Fruit fly (Drosophila melanogaster) whole organism, embryonic: ENCODE data around the gene CG5715.

Experiments used
- Antp ChIP-seq: fragments of 200-800 bp; sonication (Bioruptor generic); optimal IDR thresholded peaks from 3 replicates; lab custom pipeline; 2016; ENCODE audit warnings: missing biosample characterization, missing genetic modification characterization
- B-H1 ChIP-seq: fragments of 200-800 bp; sonication (Bioruptor generic); IDR thresholded peaks from 3 replicates; pipeline ENCODE4 v1.3.6; 2022; ENCODE audit warnings: missing biosample characterization, missing genetic modification characterization
- BtbVII ChIP-seq: fragments of 200-800 bp; sonication (Bioruptor generic); optimal IDR thresholded peaks from 3 replicates; lab custom pipeline; 2017; ENCODE audit warnings: missing biosample characterization, mild to moderate bottlenecking, missing genetic modification characterization
- CG10959 ChIP-seq: fragments of 200-800 bp; sonication (Bioruptor generic); IDR thresholded peaks from 2 replicates; pipeline ENCODE4 v1.3.6; 2022; ENCODE audit warnings: missing biosample characterization, missing genetic modification characterization
- CG11093 ChIP-seq: fragments of 200-800 bp; sonication (Bioruptor generic); IDR thresholded peaks from 3 replicates; pipeline ENCODE4 v1.3.6; 2022; ENCODE audit warnings: missing biosample characterization, missing genetic modification characterization
- CG12155 ChIP-seq: fragments of 200-800 bp; sonication (Bioruptor generic); optimal IDR thresholded peaks from 3 replicates; lab custom pipeline; 2016; ENCODE audit warnings: missing biosample characterization, missing genetic modification characterization
- CG12659 ChIP-seq: fragments of 200-800 bp; sonication (Bioruptor generic); optimal IDR thresholded peaks from 3 replicates; lab custom pipeline; 2017; ENCODE audit warnings: mild to moderate bottlenecking, missing biosample characterization, missing genetic modification reagents, missing genetic modification characterization
- CG13123 ChIP-seq: fragments of 200-800 bp; sonication (Bioruptor generic); optimal IDR thresholded peaks from 2 replicates; lab custom pipeline; 2016; ENCODE audit warnings: missing biosample characterization, missing genetic modification characterization
- CG14050 ChIP-seq: fragments of 200-800 bp; sonication (Bioruptor generic); IDR thresholded peaks from 3 replicates; pipeline ENCODE4 v1.3.6; 2022; ENCODE audit warnings: missing biosample characterization, missing genetic modification characterization
- CG14860 ChIP-seq: fragments of 200-800 bp; sonication (Bioruptor generic); IDR thresholded peaks from 3 replicates; pipeline ENCODE4 v1.3.6; 2022; ENCODE audit warnings: missing biosample characterization, missing genetic modification characterization; ENCODE audit not compliant: partially characterized antibody
- CG15479 ChIP-seq: fragments of 200-800 bp; sonication (Bioruptor generic); optimal IDR thresholded peaks from 3 replicates; lab custom pipeline; 2019; ENCODE audit warnings: missing biosample characterization, mild to moderate bottlenecking, missing genetic modification characterization, moderate library complexity
- CG17186 ChIP-seq: fragments of 200-800 bp; sonication (Bioruptor generic); optimal IDR thresholded peaks from 3 replicates; lab custom pipeline; 2017; ENCODE audit warnings: missing biosample characterization, missing genetic modification reagents, missing genetic modification characterization
- CG17802 ChIP-seq: fragments of 200-800 bp; sonication (Bioruptor generic); optimal IDR thresholded peaks from 2 replicates; lab custom pipeline; 2018; ENCODE audit warnings: missing biosample characterization, mild to moderate bottlenecking, missing genetic modification characterization, moderate library complexity
- CG18262 ChIP-seq: fragments of 200-800 bp; optimal IDR thresholded peaks from 3 replicates; lab custom pipeline; 2019; ENCODE audit warnings: missing biosample characterization, mild to moderate bottlenecking, missing genetic modification characterization, moderate library complexity
- CG2889 ChIP-seq: fragments of 200-800 bp; sonication (Bioruptor generic); IDR thresholded peaks from 3 replicates; pipeline ENCODE4 v1.3.6; 2022; ENCODE audit warnings: missing biosample characterization, missing genetic modification characterization
- CG32772 ChIP-seq: fragments of 200-800 bp; sonication (Bioruptor generic); IDR thresholded peaks from 2 replicates; pipeline ENCODE4 v1.3.6; 2022; ENCODE audit warnings: missing biosample characterization, missing genetic modification characterization
- CG34376 ChIP-seq: fragments of 200-800 bp; sonication (Bioruptor generic); optimal IDR thresholded peaks from 2 replicates; lab custom pipeline; 2018; ENCODE audit warnings: missing biosample characterization, mild to moderate bottlenecking, missing genetic modification characterization
- CG4360 ChIP-seq: fragments of 200-800 bp; sonication (Bioruptor generic); IDR thresholded peaks from 2 replicates; pipeline ENCODE4 v1.3.6; 2022; ENCODE audit warnings: missing biosample characterization, missing genetic modification characterization
- CG4730 ChIP-seq: fragments of 200-800 bp; sonication (Bioruptor generic); IDR thresholded peaks from 2 replicates; pipeline ENCODE4 v1.3.6; 2022; ENCODE audit warnings: missing biosample characterization, missing genetic modification characterization
- CG4820 ChIP-seq: fragments of 200-800 bp; sonication (Bioruptor generic); optimal IDR thresholded peaks from 3 replicates; lab custom pipeline; 2016; ENCODE audit warnings: missing biosample characterization, missing genetic modification characterization
- CG6689 ChIP-seq: fragments of 200-800 bp; sonication (Bioruptor generic); IDR thresholded peaks from 2 replicates; pipeline ENCODE4 v1.3.6; 2022; ENCODE audit warnings: missing biosample characterization, missing genetic modification characterization
- CG9876 ChIP-seq: fragments of 200-800 bp; sonication (Bioruptor generic); optimal IDR thresholded peaks from 2 replicates; lab custom pipeline; 2016; ENCODE audit warnings: missing biosample characterization, missing genetic modification characterization
- CHES-1-like ChIP-seq: fragments of 200-800 bp; sonication (Bioruptor generic); optimal IDR thresholded peaks from 2 replicates; lab custom pipeline; 2016; ENCODE audit warnings: missing biosample characterization, missing genetic modification characterization
- Dp ChIP-seq: fragments of 200-800 bp; sonication (Bioruptor generic); optimal IDR thresholded peaks from 2 replicates; lab custom pipeline; 2018; ENCODE audit warnings: missing biosample characterization, mild to moderate bottlenecking, missing genetic modification characterization, moderate library complexity
- Dref ChIP-seq: fragments of 200-800 bp; sonication (Bioruptor generic); IDR thresholded peaks from 2 replicates; pipeline ENCODE4 v1.3.6; 2022; ENCODE audit warnings: missing biosample characterization, missing genetic modification characterization
- Eip74EF ChIP-seq, 2 experiments: fragments of 200-800 bp in 1 of 2; fragments of >200 bp in 1 of 2; sonication (Bioruptor generic) in 1 of 2; optimal IDR thresholded peaks; 2 replicates each; lab custom pipeline; 2017 to 2019; ENCODE audit warnings: missing biosample characterization in 2 of 2, missing genetic modification characterization in 2 of 2, mild to moderate bottlenecking in 1 of 2, moderate library complexity in 1 of 2
- H2.0 ChIP-seq: fragments of 200-800 bp; sonication (Bioruptor generic); IDR thresholded peaks from 2 replicates; pipeline ENCODE4 v1.3.6; 2022; ENCODE audit warnings: missing biosample characterization, missing genetic modification characterization
- Hr78 ChIP-seq, 2 experiments: fragments of 200-800 bp in 1 of 2; fragments of >200 bp in 1 of 2; sonication (Bioruptor generic) in 1 of 2; optimal IDR thresholded peaks; 2 replicates each; lab custom pipeline; 2017 to 2019; ENCODE audit warnings: missing biosample characterization in 2 of 2, missing genetic modification characterization in 2 of 2, mild to moderate bottlenecking in 1 of 2, moderate library complexity in 1 of 2
- Lpt ChIP-seq: fragments of >200 bp; optimal IDR thresholded peaks from 2 replicates; lab custom pipeline; 2018; ENCODE audit warnings: missing biosample characterization, missing genetic modification characterization
- NC2α ChIP-seq: fragments of 200-800 bp; sonication (Bioruptor generic); optimal IDR thresholded peaks from 2 replicates; lab custom pipeline; 2016; ENCODE audit warnings: missing biosample characterization, missing genetic modification characterization
- Rfx ChIP-seq: fragments of 200-800 bp; sonication (Bioruptor generic); IDR thresholded peaks from 2 replicates; pipeline ENCODE4 v1.3.6; 2022; ENCODE audit warnings: missing biosample characterization, missing genetic modification characterization
- Scr ChIP-seq: fragments of 200-800 bp; sonication (Bioruptor generic); IDR thresholded peaks from 2 replicates; pipeline ENCODE4 v1.3.6; 2022; ENCODE audit warnings: missing biosample characterization, missing genetic modification characterization; ENCODE audit not compliant: partially characterized antibody
- Sry-δ ChIP-seq: fragments of 200-800 bp; sonication (Bioruptor generic); optimal IDR thresholded peaks from 2 replicates; lab custom pipeline; 2016; ENCODE audit warnings: missing biosample characterization, missing genetic modification characterization
- Stat92E ChIP-seq, 3 experiments: fragments of >200 bp in 2 of 3; fragments of 200-800 bp in 1 of 3; sonication (Bioruptor generic) in 1 of 3; optimal IDR thresholded peaks; 2 replicates each; lab custom pipeline; 2017 to 2019; ENCODE audit warnings: missing biosample characterization in 3 of 3, missing genetic modification characterization in 3 of 3, mild to moderate bottlenecking in 1 of 3, moderate library complexity in 1 of 3
- Usf ChIP-seq: fragments of 200-800 bp; sonication (Bioruptor generic); optimal IDR thresholded peaks from 2 replicates; lab custom pipeline; 2017; ENCODE audit warnings: missing genotype, missing biosample characterization, missing genetic modification characterization
- bigmax ChIP-seq: fragments of 200-800 bp; sonication (Bioruptor generic); optimal IDR thresholded peaks from 2 replicates; lab custom pipeline; 2018; ENCODE audit warnings: missing biosample characterization, mild to moderate bottlenecking, missing genetic modification characterization
- cato ChIP-seq: fragments of 200-800 bp; sonication (Bioruptor generic); optimal IDR thresholded peaks from 2 replicates; lab custom pipeline; 2016; ENCODE audit warnings: missing biosample characterization, missing genetic modification characterization, borderline replicate concordance
- crp ChIP-seq, 2 experiments: fragments of 200-800 bp; sonication (Bioruptor generic); optimal IDR thresholded peaks; 2 replicates in 1 of 2; 3 replicates in 1 of 2; lab custom pipeline; 2017; ENCODE audit warnings: missing biosample characterization in 2 of 2, missing genetic modification characterization in 2 of 2, mild to moderate bottlenecking in 1 of 2, moderate library complexity in 1 of 2
- dimm ChIP-seq: fragments of 200-800 bp; sonication (Bioruptor generic); IDR thresholded peaks from 2 replicates; pipeline ENCODE4 v1.3.6; 2022; ENCODE audit warnings: missing biosample characterization, missing genetic modification characterization
- gt ChIP-seq: fragments of 200-800 bp; sonication (Bioruptor generic); IDR thresholded peaks from 2 replicates; pipeline ENCODE4 v1.3.6; 2022; ENCODE audit warnings: missing biosample characterization, missing genetic modification characterization
- kay ChIP-seq: fragments of 200-800 bp; sonication (Bioruptor generic); optimal IDR thresholded peaks from 2 replicates; lab custom pipeline; 2016; ENCODE audit warnings: missing biosample characterization, missing genetic modification characterization
- ken ChIP-seq: fragments of 200-800 bp; sonication (Bioruptor generic); IDR thresholded peaks from 3 replicates; pipeline ENCODE4 v1.3.6; 2022; ENCODE audit warnings: missing biosample characterization, missing genetic modification characterization
- lola ChIP-seq, 3 experiments: fragments of >200 bp in 2 of 3; fragments of 200-800 bp in 1 of 3; sonication (Bioruptor generic) in 1 of 3; optimal IDR thresholded peaks; 2 replicates each; lab custom pipeline; 2017 to 2019; ENCODE audit warnings: missing biosample characterization in 3 of 3, missing genetic modification characterization in 3 of 3, mild to moderate bottlenecking in 1 of 3, moderate library complexity in 1 of 3
- maf-S ChIP-seq: fragments of 200-800 bp; sonication (Bioruptor generic); optimal IDR thresholded peaks from 2 replicates; lab custom pipeline; 2016; ENCODE audit warnings: missing biosample characterization, missing genetic modification characterization
- peb ChIP-seq: fragments of 200-800 bp; sonication (Bioruptor generic); IDR thresholded peaks from 2 replicates; pipeline ENCODE4 v1.3.6; 2022; ENCODE audit warnings: missing biosample characterization, missing genetic modification characterization
- pita ChIP-seq: fragments of 200-800 bp; sonication (Bioruptor generic); optimal IDR thresholded peaks from 2 replicates; lab custom pipeline; 2017; ENCODE audit warnings: missing biosample characterization, mild to moderate bottlenecking, missing genetic modification characterization
- rib ChIP-seq: fragments of 200-800 bp; sonication (Bioruptor generic); IDR thresholded peaks from 2 replicates; pipeline ENCODE4 v1.3.6; 2022; ENCODE audit warnings: missing biosample characterization, missing genetic modification characterization
- seq ChIP-seq: fragments of 200-800 bp; sonication (Bioruptor generic); IDR thresholded peaks from 2 replicates; pipeline ENCODE4 v1.3.6; 2022; ENCODE audit warnings: missing biosample characterization, missing genetic modification characterization
- shn ChIP-seq: fragments of 200-800 bp; sonication (Bioruptor generic); optimal IDR thresholded peaks from 3 replicates; lab custom pipeline; 2016; ENCODE audit warnings: missing biosample characterization, missing genetic modification characterization
- sug ChIP-seq: fragments of 200-800 bp; optimal IDR thresholded peaks from 2 replicates; lab custom pipeline; 2019; ENCODE audit warnings: missing biosample characterization, mild to moderate bottlenecking, missing genetic modification characterization, moderate library complexity
- trem ChIP-seq: fragments of 200-800 bp; optimal IDR thresholded peaks from 3 replicates; lab custom pipeline; 2019; ENCODE audit warnings: missing biosample characterization, mild to moderate bottlenecking, missing genetic modification characterization, moderate library complexity

CG5715 gene

dm6 chr3R:24271071-24271470, 23.1 kb downstream of the CG5715 start, which contains the start of gene jar (continued):
- no peak for TF ChIP-seq CG17802 (tag; lab: Kevin White, UChicago)
- peak; percentile 3 for TF ChIP-seq CG13123
- no peak for TF ChIP-seq CG10959
- TF ChIP-seq NC2α = peak; percentile 24
- TF ChIP-seq CG18262 = peak; percentile 30
- peak in 1 of 2 experiments; percentile 60 for TF ChIP-seq Eip74EF (GFP tag; optimal IDR thresholded peaks at IDR 0.05; lab: Kevin White, UChicago)
- TF ChIP-seq trem = peak; percentile 84
- no peak for TF ChIP-seq CG4730 (GFP tag; lab: Robert Waterston, UW)
- TF ChIP-seq CHES-1-like (GFP tag; lab: Kevin White, UChicago) = peak; percentile 66
- peak; percentile 55 for TF ChIP-seq Dref
- peak; percentile 88 for TF ChIP-seq Scr
- peak; percentile 92 to 100 for TF ChIP-seq crp (GFP tag; optimal IDR thresholded peaks at IDR 0.05; lab: Kevin White, UChicago)
- no peak for TF ChIP-seq pita (GFP tag; lab: Kevin White, UChicago)
- TF ChIP-seq BtbVII (GFP tag; lab: Kevin White, UChicago) = peak; percentile 45
- TF ChIP-seq B-H1 = no peak; the same call in 2 of the 3 replicates
- peak; percentile 79 for TF ChIP-seq CG34376 (GFP tag; lab: Kevin White, UChicago)
- peak; percentile 66 for TF ChIP-seq CG12659 (GFP tag; lab: Kevin White, UChicago)
- TF ChIP-seq Sry-δ (GFP tag; lab: Kevin White, UChicago) = peak; percentile 98
- peak in 1 of 3 experiments; percentile 73 for TF ChIP-seq Stat92E (GFP tag; optimal IDR thresholded peaks at IDR 0.05; lab: Kevin White, UChicago)
- TF ChIP-seq CG32772 (GFP tag; lab: Robert Waterston, UW) = no peak
- no peak for TF ChIP-seq CG2889 (GFP tag; lab: Robert Waterston, UW)
- TF ChIP-seq Antp (GFP tag; lab: Kevin White, UChicago) = no peak
- no peak for TF ChIP-seq CG11093 (GFP tag; lab: Robert Waterston, UW)
- TF ChIP-seq rib = peak; percentile 65
- TF ChIP-seq lola (GFP tag; optimal IDR thresholded peaks at IDR 0.05; lab: Kevin White, UChicago) = no peak
- no peak for TF ChIP-seq peb (GFP tag; lab: Robert Waterston, UW)
- TF ChIP-seq kay (GFP tag; lab: Kevin White, UChicago) = no peak
- peak; percentile 38 for TF ChIP-seq sug (tag; lab: Kevin White, UChicago)
- no peak for TF ChIP-seq Hr78 (GFP tag; optimal IDR thresholded peaks at IDR 0.05; lab: Kevin White, UChicago)
- peak; percentile 63 for TF ChIP-seq Rfx (GFP tag; lab: Robert Waterston, UW)
- TF ChIP-seq Usf (GFP tag; lab: Kevin White, UChicago) = no peak
- no peak for TF ChIP-seq CG14050
- TF ChIP-seq Lpt (GFP tag; lab: Kevin White, UChicago) = no peak
- TF ChIP-seq CG4360 = peak; percentile 99
- no peak for TF ChIP-seq shn (GFP tag; lab: Kevin White, UChicago)
- TF ChIP-seq CG15479 = no peak
- peak; percentile 48; the same call in 1 of the 2 replicates for TF ChIP-seq seq
- TF ChIP-seq dimm (GFP tag; lab: Robert Waterston, UW) = no peak
- TF ChIP-seq H2.0 (GFP tag; lab: Robert Waterston, UW) = no peak
- TF ChIP-seq ken = no peak
- peak; percentile 100 for TF ChIP-seq Dp (GFP tag; lab: Kevin White, UChicago)
- TF ChIP-seq bigmax (GFP tag; lab: Kevin White, UChicago) = peak; percentile 50
- no peak for TF ChIP-seq gt (GFP tag; lab: Robert Waterston, UW)
- no peak for TF ChIP-seq cato (GFP tag; lab: Kevin White, UChicago)
- TF ChIP-seq CG14860 = no peak; the same call in 2 of the 3 replicates
- no peak for TF ChIP-seq CG6689
- TF ChIP-seq CG4820 (GFP tag; lab: Kevin White, UChicago) = no peak
- TF ChIP-seq CG9876 (GFP tag; lab: Kevin White, UChicago) = no peak
- no peak for TF ChIP-seq CG12155 (GFP tag; lab: Kevin White, UChicago)
- TF ChIP-seq maf-S (GFP tag; lab: Kevin White, UChicago) = no peak
- peak; percentile 99 for TF ChIP-seq CG17186 (GFP tag; lab: Kevin White, UChicago)
